Worm (Caenorhabditis elegans) whole organism, L3 larva: Measurements from ENCODE around the gene DH11.5.

ENCODE experiments used
- ZK546.5 ChIP-seq: sonication (generic microtip); optimal IDR thresholded peaks from 2 replicates; lab custom pipeline; 2017; ENCODE audit warnings: missing biosample characterization, missing genetic modification characterization
- aly-2 ChIP-seq: fragments of 150-350 bp; optimal IDR thresholded peaks from 2 replicates; lab custom pipeline; 2014; ENCODE audit warnings: missing biosample characterization, missing genetic modification characterization
- ceh-16 ChIP-seq: sonication (generic microtip); optimal IDR thresholded peaks from 2 replicates; lab custom pipeline; 2017; ENCODE audit warnings: missing biosample characterization, missing genetic modification characterization
- elt-3 ChIP-seq, 3 experiments: fragments of 150-350 bp in 1 of 3; sonication (generic microtip) in 2 of 3; optimal IDR thresholded peaks; 2 replicates in 2 of 3; 4 replicates in 1 of 3; lab custom pipeline; 2014 to 2017; ENCODE audit warnings: missing biosample characterization in 3 of 3, missing genetic modification characterization in 3 of 3
- hmg-11 ChIP-seq: sonication (generic microtip); optimal IDR thresholded peaks from 2 replicates; lab custom pipeline; 2016; ENCODE audit warnings: missing genetic modification characterization, missing compliant biosample characterization
- jun-1 ChIP-seq: fragments of 150-350 bp; optimal IDR thresholded peaks from 2 replicates; lab custom pipeline; 2014; ENCODE audit warnings: missing biosample characterization, missing genetic modification reagents, missing genetic modification characterization
- lin-15B ChIP-seq: fragments of 150-350 bp; optimal IDR thresholded peaks from 2 replicates; lab custom pipeline; 2014; ENCODE audit warnings: missing biosample characterization, missing genetic modification characterization
- lin-39 ChIP-seq: fragments of 150-350 bp; optimal IDR thresholded peaks from 2 replicates; lab custom pipeline; 2018; ENCODE audit warnings: missing biosample characterization, missing genetic modification reagents, missing genetic modification characterization
- nhr-12 ChIP-seq: fragments of 150-350 bp; optimal IDR thresholded peaks from 2 replicates; lab custom pipeline; 2014; ENCODE audit warnings: missing biosample characterization, missing genetic modification characterization
- nhr-43 ChIP-seq: sonication (generic microtip); optimal IDR thresholded peaks from 2 replicates; lab custom pipeline; 2016; ENCODE audit warnings: mild to moderate bottlenecking, missing genetic modification characterization, missing compliant biosample characterization; ENCODE audit not compliant: poor library complexity, severe bottlenecking
- pha-4 ChIP-seq: fragments of 150-350 bp; optimal IDR thresholded peaks from 2 replicates; lab custom pipeline; 2014; ENCODE audit warnings: missing biosample characterization, missing genetic modification reagents, missing genetic modification characterization
- skn-1 ChIP-seq: fragments of 150-350 bp; optimal IDR thresholded peaks from 2 replicates; lab custom pipeline; 2014; ENCODE audit warnings: missing biosample characterization, missing genetic modification characterization
- snpc-4 ChIP-seq: fragments of 150-350 bp; optimal IDR thresholded peaks from 2 replicates; lab custom pipeline; 2014; ENCODE audit warnings: missing biosample characterization, missing genetic modification characterization
- ztf-11 ChIP-seq: fragments of 150-350 bp; optimal IDR thresholded peaks from 2 replicates; lab custom pipeline; 2014; ENCODE audit warnings: missing biosample characterization, missing genetic modification characterization

- TF ChIP-seq snpc-4 (no peak), jun-1 (tag; lab: Kevin White, UChicago) (no peak), lin-39 (tag; lab: Kevin White, UChicago) (no peak), nhr-12 (tag; lab: Kevin White, UChicago) (no peak), hmg-11 (no peak), ztf-11 (tag; lab: Kevin White, UChicago) (no peak), nhr-43 (tag; lab: Kevin White, UChicago) (no peak), skn-1 (tag; lab: Kevin White, UChicago) (no peak), lin-15B (tag; lab: Kevin White, UChicago) (no peak), aly-2 (tag; lab: Kevin White, UChicago) (no peak), ceh-16 (no peak), pha-4 (no peak), elt-3 (tag; optimal IDR thresholded peaks at IDR 0.05; lab: Kevin White, UChicago) (no peak), ZK546.5 (tag; lab: Kevin White, UChicago) (no peak)
These were observed 52.3 kb downstream of the DH11.5 start for ce11 chrII:8028730-8029129.
